Fruit fly (Drosophila melanogaster) whole organism, embryonic: ENCODE results near the gene dpr2.

Experiments
- CG10147 ChIP-seq: fragments of 200-800 bp; sonication (Bioruptor generic); optimal IDR thresholded peaks from 2 replicates; lab custom pipeline; 2019; ENCODE audit warnings: missing biosample characterization, mild to moderate bottlenecking, missing genetic modification characterization, moderate library complexity
- CG10209 ChIP-seq: fragments of 200-800 bp; sonication (Bioruptor generic); optimal IDR thresholded peaks from 3 replicates; lab custom pipeline; 2017; ENCODE audit warnings: missing biosample characterization, mild to moderate bottlenecking, missing genetic modification characterization, missing genetic modification reagents
- CG10267 ChIP-seq: fragments of 200-800 bp; sonication (Bioruptor generic); optimal IDR thresholded peaks from 2 replicates; lab custom pipeline; 2018; ENCODE audit warnings: missing biosample characterization, mild to moderate bottlenecking, missing genetic modification characterization, moderate library complexity
- CG10462 ChIP-seq: fragments of 200-800 bp; sonication (Bioruptor generic); optimal IDR thresholded peaks from 2 replicates; lab custom pipeline; 2016; ENCODE audit warnings: missing biosample characterization, missing genetic modification characterization
- CG11093 ChIP-seq: fragments of 200-800 bp; sonication (Bioruptor generic); IDR thresholded peaks from 3 replicates; pipeline ENCODE4 v1.3.6; 2022; ENCODE audit warnings: missing biosample characterization, missing genetic modification characterization
- CG14441 ChIP-seq: fragments of 200-800 bp; sonication (Bioruptor generic); IDR thresholded peaks from 2 replicates; pipeline ENCODE4 v1.3.6; 2022; ENCODE audit warnings: missing biosample characterization, missing genetic modification characterization
- CG14667 ChIP-seq: fragments of 200-800 bp; sonication (Bioruptor generic); IDR thresholded peaks from 2 replicates; pipeline ENCODE4 v1.3.6; 2022; ENCODE audit warnings: missing biosample characterization, missing genetic modification characterization
- CG15696 ChIP-seq: fragments of 200-800 bp; sonication (Bioruptor generic); optimal IDR thresholded peaks from 2 replicates; lab custom pipeline; 2019; ENCODE audit warnings: missing biosample characterization, mild to moderate bottlenecking, missing genetic modification characterization, moderate library complexity
- CG17186 ChIP-seq: fragments of 200-800 bp; sonication (Bioruptor generic); optimal IDR thresholded peaks from 3 replicates; lab custom pipeline; 2017; ENCODE audit warnings: missing biosample characterization, missing genetic modification reagents, missing genetic modification characterization
- CG2116 ChIP-seq: fragments of 200-800 bp; sonication (Bioruptor generic); optimal IDR thresholded peaks from 3 replicates; lab custom pipeline; 2018; ENCODE audit warnings: missing biosample characterization, mild to moderate bottlenecking, missing genetic modification characterization
- CG30403 ChIP-seq: fragments of 200-800 bp; sonication (Bioruptor generic); optimal IDR thresholded peaks from 3 replicates; lab custom pipeline; 2016; ENCODE audit warnings: missing biosample characterization, missing genetic modification characterization
- CG33213 ChIP-seq: fragments of 200-800 bp; sonication (Bioruptor generic); optimal IDR thresholded peaks from 3 replicates; lab custom pipeline; 2016; ENCODE audit warnings: missing biosample characterization, missing genetic modification characterization
- CG34422 ChIP-seq: fragments of 200-800 bp; sonication (Bioruptor generic); IDR thresholded peaks from 3 replicates; pipeline ENCODE4 v1.3.6; 2022; ENCODE audit warnings: missing biosample characterization, missing genetic modification characterization
- CG4404 ChIP-seq: fragments of 200-800 bp; sonication (Bioruptor generic); IDR thresholded peaks from 2 replicates; pipeline ENCODE4 v1.3.6; 2022; ENCODE audit warnings: missing biosample characterization, missing genetic modification characterization
- CG7928 ChIP-seq: fragments of 200-800 bp; sonication (Bioruptor generic); optimal IDR thresholded peaks from 2 replicates; lab custom pipeline; 2017; ENCODE audit warnings: missing biosample characterization, mild to moderate bottlenecking, missing genetic modification characterization
- CG8359 ChIP-seq: fragments of 200-800 bp; sonication (Bioruptor generic); optimal IDR thresholded peaks from 2 replicates; lab custom pipeline; 2017; ENCODE audit warnings: missing biosample characterization, mild to moderate bottlenecking, missing genetic modification characterization, borderline replicate concordance
- CG9727 ChIP-seq: fragments of 200-800 bp; sonication (Bioruptor generic); optimal IDR thresholded peaks from 3 replicates; lab custom pipeline; 2017; ENCODE audit warnings: missing biosample characterization, mild to moderate bottlenecking, missing genetic modification characterization
- CG9932 ChIP-seq: fragments of 200-800 bp; sonication (Bioruptor generic); IDR thresholded peaks from 2 replicates; pipeline ENCODE4 v1.3.6; 2022; ENCODE audit warnings: missing biosample characterization, missing genetic modification characterization
- Camta ChIP-seq: fragments of 200-800 bp; sonication (Bioruptor generic); optimal IDR thresholded peaks from 2 replicates; lab custom pipeline; 2016; ENCODE audit warnings: missing biosample characterization, missing genetic modification characterization
- D19A ChIP-seq: fragments of 200-800 bp; optimal IDR thresholded peaks from 3 replicates; lab custom pipeline; 2019; ENCODE audit warnings: missing biosample characterization, mild to moderate bottlenecking, missing genetic modification characterization, moderate library complexity
- Dp ChIP-seq: fragments of 200-800 bp; sonication (Bioruptor generic); optimal IDR thresholded peaks from 2 replicates; lab custom pipeline; 2018; ENCODE audit warnings: missing biosample characterization, mild to moderate bottlenecking, missing genetic modification characterization, moderate library complexity
- Ets97D ChIP-seq: fragments of 200-800 bp; sonication (Bioruptor generic); optimal IDR thresholded peaks from 3 replicates; lab custom pipeline; 2016; ENCODE audit warnings: missing biosample characterization, missing genetic modification characterization
- Fer2 ChIP-seq: fragments of 200-800 bp; sonication (Bioruptor generic); optimal IDR thresholded peaks from 2 replicates; lab custom pipeline; 2018; ENCODE audit warnings: missing biosample characterization, mild to moderate bottlenecking, missing genetic modification characterization, moderate library complexity
- Gug ChIP-seq: fragments of 200-800 bp; sonication (Bioruptor generic); IDR thresholded peaks from 4 replicates; pipeline ENCODE4 v1.3.6; 2022; ENCODE audit warnings: missing biosample characterization, missing genetic modification characterization
- HmgD ChIP-seq: fragments of 200-800 bp; sonication (Bioruptor generic); optimal IDR thresholded peaks from 3 replicates; lab custom pipeline; 2016; ENCODE audit warnings: missing biosample characterization, missing genetic modification characterization
- Nf-YC ChIP-seq: fragments of 200-800 bp; optimal IDR thresholded peaks from 3 replicates; lab custom pipeline; 2019; ENCODE audit warnings: missing biosample characterization, mild to moderate bottlenecking, missing genetic modification characterization, moderate library complexity
- Oli ChIP-seq: fragments of 200-800 bp; sonication (Bioruptor generic); optimal IDR thresholded peaks from 2 replicates; lab custom pipeline; 2018; ENCODE audit warnings: missing biosample characterization, mild to moderate bottlenecking, missing genetic modification characterization, moderate library complexity
- Sry-δ ChIP-seq: fragments of 200-800 bp; sonication (Bioruptor generic); optimal IDR thresholded peaks from 2 replicates; lab custom pipeline; 2016; ENCODE audit warnings: missing biosample characterization, missing genetic modification characterization
- Xbp1 ChIP-seq: fragments of 200-800 bp; sonication (Bioruptor generic); optimal IDR thresholded peaks from 3 replicates; lab custom pipeline; 2016; ENCODE audit warnings: missing biosample characterization, mild to moderate bottlenecking, missing genetic modification characterization
- bcd ChIP-seq: fragments of 200-800 bp; sonication (Bioruptor generic); optimal IDR thresholded peaks from 2 replicates; lab custom pipeline; 2017; ENCODE audit warnings: missing biosample characterization, mild to moderate bottlenecking, missing genetic modification characterization
- bsh ChIP-seq, 2 experiments: fragments of 200-800 bp; sonication (Bioruptor generic); optimal IDR thresholded peaks; 2 replicates each; lab custom pipeline; 2017 to 2018; ENCODE audit warnings: mild to moderate bottlenecking in 2 of 2, missing biosample characterization in 2 of 2, missing genetic modification characterization in 2 of 2, moderate library complexity in 1 of 2
- corto ChIP-seq: fragments of 200-800 bp; sonication (Bioruptor generic); optimal IDR thresholded peaks from 2 replicates; lab custom pipeline; 2016; ENCODE audit warnings: missing biosample characterization, mild to moderate bottlenecking, missing genetic modification characterization, moderate library complexity
- danr ChIP-seq: fragments of 200-800 bp; sonication (Bioruptor generic); IDR thresholded peaks from 2 replicates; pipeline ENCODE4 v1.3.6; 2022; ENCODE audit warnings: missing biosample characterization, missing genetic modification characterization
- dm ChIP-seq: fragments of 200-800 bp; sonication (Bioruptor generic); optimal IDR thresholded peaks from 3 replicates; lab custom pipeline; 2016; ENCODE audit warnings: missing biosample characterization, missing genetic modification characterization
- dysf ChIP-seq: fragments of 200-800 bp; sonication (Bioruptor generic); IDR thresholded peaks from 3 replicates; pipeline ENCODE4 v1.3.6; 2022; ENCODE audit warnings: missing biosample characterization, missing genetic modification characterization
- ewg ChIP-seq: fragments of 200-800 bp; sonication (Bioruptor generic); optimal IDR thresholded peaks from 3 replicates; lab custom pipeline; 2017; ENCODE audit warnings: mild to moderate bottlenecking, missing biosample characterization, missing genetic modification reagents, missing genetic modification characterization
- fu2 ChIP-seq: fragments of 200-800 bp; sonication (Bioruptor generic); optimal IDR thresholded peaks from 2 replicates; lab custom pipeline; 2016; ENCODE audit warnings: missing biosample characterization, missing genetic modification characterization
- gcm2 ChIP-seq: fragments of 200-800 bp; sonication (Bioruptor generic); optimal IDR thresholded peaks from 2 replicates; lab custom pipeline; 2016; ENCODE audit warnings: missing biosample characterization, missing genetic modification characterization
- hb ChIP-seq: fragments of 200-800 bp; sonication (Bioruptor generic); IDR thresholded peaks from 3 replicates; pipeline ENCODE4 v1.3.6; 2022; ENCODE audit warnings: missing biosample characterization, missing genetic modification characterization; ENCODE audit not compliant: partially characterized antibody
- insv ChIP-seq, 2 experiments: fragments of 200-800 bp; sonication (Bioruptor generic); optimal IDR thresholded peaks; 3 replicates each; lab custom pipeline; 2016 to 2018; ENCODE audit warnings: missing biosample characterization in 2 of 2, missing genetic modification characterization in 2 of 2
- jigr1 ChIP-seq: fragments of 200-800 bp; sonication (Bioruptor generic); IDR thresholded peaks from 3 replicates; pipeline ENCODE4 v1.3.6; 2022; ENCODE audit warnings: missing biosample characterization, missing genetic modification characterization
- jumu ChIP-seq: fragments of 200-800 bp; sonication (Bioruptor generic); optimal IDR thresholded peaks from 3 replicates; lab custom pipeline; 2016; ENCODE audit warnings: missing biosample characterization, missing genetic modification characterization
- mirr ChIP-seq: fragments of 200-800 bp; sonication (Bioruptor generic); optimal IDR thresholded peaks from 3 replicates; lab custom pipeline; 2018; ENCODE audit warnings: missing biosample characterization, mild to moderate bottlenecking, missing genetic modification characterization
- nerfin-2 ChIP-seq: fragments of 200-800 bp; sonication (Bioruptor generic); IDR thresholded peaks from 2 replicates; pipeline ENCODE4 v1.3.6; 2022; ENCODE audit warnings: missing biosample characterization, missing genetic modification characterization; ENCODE audit not compliant: partially characterized antibody
- org-1 ChIP-seq: fragments of 200-800 bp; sonication (Bioruptor generic); optimal IDR thresholded peaks from 2 replicates; lab custom pipeline; 2017; ENCODE audit warnings: missing biosample characterization, missing genetic modification characterization
- otp ChIP-seq: fragments of 200-800 bp; sonication (Bioruptor generic); IDR thresholded peaks from 3 replicates; pipeline ENCODE4, ENCODE4 v1.3.6; 2022; ENCODE audit warnings: missing biosample characterization, missing genetic modification characterization
- psq ChIP-seq: fragments of 200-800 bp; sonication (Bioruptor generic); optimal IDR thresholded peaks from 2 replicates; lab custom pipeline; 2017; ENCODE audit warnings: missing biosample characterization, missing genetic modification characterization
- scrt ChIP-seq: fragments of 200-800 bp; sonication (Bioruptor generic); optimal IDR thresholded peaks from 2 replicates; lab custom pipeline; 2018; ENCODE audit warnings: missing biosample characterization, mild to moderate bottlenecking, missing genetic modification characterization, moderate library complexity
- sens ChIP-seq: fragments of 200-800 bp; sonication (Bioruptor generic); peaks from one replicate; lab custom pipeline; 2016; ENCODE audit warnings: missing biosample characterization, missing genetic modification characterization
- seq ChIP-seq: fragments of 200-800 bp; sonication (Bioruptor generic); IDR thresholded peaks from 2 replicates; pipeline ENCODE4 v1.3.6; 2022; ENCODE audit warnings: missing biosample characterization, missing genetic modification characterization
- slou ChIP-seq: fragments of 200-800 bp; sonication (Bioruptor generic); optimal IDR thresholded peaks from 3 replicates; lab custom pipeline; 2016; ENCODE audit warnings: missing biosample characterization, missing genetic modification characterization
- trem ChIP-seq: fragments of 200-800 bp; optimal IDR thresholded peaks from 3 replicates; lab custom pipeline; 2019; ENCODE audit warnings: missing biosample characterization, mild to moderate bottlenecking, missing genetic modification characterization, moderate library complexity

dpr2 gene

DNA sequence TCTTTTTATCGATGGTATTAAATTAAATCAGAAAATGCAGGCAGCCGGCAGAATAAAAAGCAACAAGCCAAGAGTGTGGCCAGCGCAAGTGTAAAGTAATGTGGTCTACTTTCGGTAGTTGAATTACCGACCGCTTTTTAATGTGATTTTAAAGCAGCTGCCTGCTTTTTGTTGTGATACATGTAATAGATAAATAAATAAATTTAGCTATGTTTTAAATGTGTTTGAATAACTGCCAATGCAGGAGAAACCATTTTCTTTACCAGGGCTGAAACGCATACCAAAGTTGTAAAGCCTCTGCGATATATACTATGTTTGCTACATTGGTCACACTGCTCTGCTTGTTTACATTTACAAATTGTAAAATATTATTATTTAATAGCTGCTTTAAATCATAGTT, 6.2 kb upstream of the dpr2 start, which contains the start of the genes Tmem214 and YL-1 (continued):
- TF ChIP-seq scrt (GFP tag; lab: Kevin White, UChicago) (peak; percentile 93), sens (GFP tag; lab: Kevin White, UChicago) (peak; percentile 79), hb (no peak), seq (GFP tag; lab: Robert Waterston, UW) (no peak), CG14667 (GFP tag; lab: Robert Waterston, UW) (no peak), Sry-δ (peak; percentile 29), mirr (GFP tag; lab: Kevin White, UChicago) (no peak), CG2116 (GFP tag; lab: Kevin White, UChicago) (peak; percentile 45), insv (GFP tag; optimal IDR thresholded peaks at IDR 0.05; lab: Kevin White, UChicago) (peak in 1 of 2 experiments; percentile 10), Oli (no peak), gcm2 (GFP tag; lab: Kevin White, UChicago) (no peak), jigr1 (no peak), bcd (GFP tag; lab: Kevin White, UChicago) (no peak), slou (no peak), CG30403 (GFP tag; lab: Kevin White, UChicago) (peak; percentile 15), CG14441 (GFP tag; lab: Robert Waterston, UW) (no peak), dm (GFP tag; lab: Kevin White, UChicago) (no peak), CG11093 (GFP tag; lab: Robert Waterston, UW) (no peak), CG9932 (GFP tag; lab: Robert Waterston, UW) (no peak), CG10147 (GFP tag; lab: Kevin White, UChicago) (peak; percentile 6), Nf-YC (tag; lab: Kevin White, UChicago) (peak; percentile 44), CG33213 (peak; percentile 10), jumu (GFP tag; lab: Kevin White, UChicago) (no peak), ewg (GFP tag; lab: Kevin White, UChicago) (no peak), CG8359 (GFP tag; lab: Kevin White, UChicago) (no peak), Camta (no peak), CG7928 (GFP tag; lab: Kevin White, UChicago) (peak; percentile 91), CG17186 (GFP tag; lab: Kevin White, UChicago) (no peak), CG15696 (no peak), danr (GFP tag; lab: Robert Waterston, UW) (no peak), Gug (GFP tag; lab: Robert Waterston, UW) (no peak), dysf (GFP tag; lab: Robert Waterston, UW) (no peak), org-1 (GFP tag; lab: Kevin White, UChicago) (no peak), fu2 (GFP tag; lab: Kevin White, UChicago) (no peak), CG9727 (GFP tag; lab: Kevin White, UChicago) (peak; percentile 7), bsh (GFP tag; optimal IDR thresholded peaks at IDR 0.05; lab: Kevin White, UChicago) (no peak), D19A (tag; lab: Kevin White, UChicago) (no peak), CG10209 (GFP tag; lab: Kevin White, UChicago) (no peak), CG4404 (GFP tag; lab: Robert Waterston, UW) (no peak), otp (GFP tag; lab: Robert Waterston, UW) (no peak), nerfin-2 (GFP tag; lab: Robert Waterston, UW) (no peak), HmgD (GFP tag; lab: Kevin White, UChicago) (no peak), CG10267 (tag; lab: Kevin White, UChicago) (peak; percentile 46), CG10462 (GFP tag; lab: Kevin White, UChicago) (no peak), Fer2 (no peak), trem (tag; lab: Kevin White, UChicago) (peak; percentile 78), psq (no peak), CG34422 (GFP tag; lab: Robert Waterston, UW) (no peak), corto (GFP tag; lab: Kevin White, UChicago) (no peak), Xbp1 (no peak), Dp (GFP tag; lab: Kevin White, UChicago) (peak; percentile 49), Ets97D (GFP tag; lab: Kevin White, UChicago) (peak; percentile 41)
